Worm (Caenorhabditis elegans) whole organism, L4 larva: ENCODE results near the gene smc-4.

ENCODE experiments used
- T26A8.4 ChIP-seq: fragments of 200-800 bp; sonication (Bioruptor generic); IDR thresholded peaks from 2 replicates; pipeline ENCODE4 v1.3.6; 2022; ENCODE audit warnings: missing genetic modification characterization, missing compliant biosample characterization
- Y48G9A.11 ChIP-seq: fragments of 200-800 bp; sonication (Bioruptor generic); IDR thresholded peaks from 2 replicates; pipeline ENCODE4 v1.3.6; 2022; ENCODE audit warnings: missing genetic modification reagents, missing genetic modification characterization, missing compliant biosample characterization
- aha-1 ChIP-seq: fragments of 150-350 bp; peaks from one replicate; lab custom pipeline; 2014; ENCODE audit warnings: missing biosample characterization, missing genetic modification characterization
- ceh-82 ChIP-seq: sonication (generic microtip); optimal IDR thresholded peaks from 2 replicates; lab custom pipeline; 2017; ENCODE audit warnings: missing biosample characterization, missing genetic modification characterization
- ces-1 ChIP-seq: fragments of 150-350 bp; sonication (generic microtip); optimal IDR thresholded peaks from 4 replicates; lab custom pipeline; 2014; ENCODE audit warnings: missing biosample characterization, missing genetic modification reagents, missing genetic modification characterization
- cey-2 ChIP-seq: sonication (generic microtip); optimal IDR thresholded peaks from 3 replicates; lab custom pipeline; 2017; ENCODE audit warnings: missing genetic modification characterization, mild to moderate bottlenecking, missing compliant biosample characterization, antibody characterized with exemption, borderline replicate concordance; ENCODE audit not compliant: insufficient read depth
- ctbp-1 ChIP-seq: fragments of 200-800 bp; sonication (Bioruptor generic); IDR thresholded peaks from 2 replicates; pipeline ENCODE4 v1.3.6; 2022; ENCODE audit warnings: missing genetic modification reagents, missing genetic modification characterization, missing compliant biosample characterization
- daf-16 ChIP-seq, 3 experiments: sonication (generic microtip); optimal IDR thresholded peaks; 2 replicates each; lab custom pipeline; 2016 to 2017; ENCODE audit warnings: missing genetic modification characterization in 3 of 3, missing genetic modification reagents in 3 of 3, mild to moderate bottlenecking in 2 of 3, missing compliant biosample characterization in 2 of 3, missing biosample characterization in 1 of 3, moderate library complexity in 1 of 3
- daf-8 ChIP-seq: fragments of 200-800 bp; sonication (Bioruptor generic); IDR thresholded peaks from 2 replicates; pipeline ENCODE4 v1.3.6; 2022; ENCODE audit warnings: missing genetic modification characterization, missing compliant biosample characterization
- egl-27 ChIP-seq: sonication (generic microtip); optimal IDR thresholded peaks from 3 replicates; lab custom pipeline; 2017; ENCODE audit warnings: missing biosample characterization, missing genetic modification reagents, missing genetic modification characterization
- fkh-10 ChIP-seq: fragments of 150-350 bp; optimal IDR thresholded peaks from 2 replicates; lab custom pipeline; 2014; ENCODE audit warnings: missing biosample characterization, missing genetic modification reagents, missing genetic modification characterization
- gei-8 ChIP-seq: fragments of 200-800 bp; sonication (Bioruptor generic); optimal IDR thresholded peaks from 2 replicates; lab custom pipeline; 2018; ENCODE audit warnings: mild to moderate bottlenecking, missing genetic modification characterization, missing compliant biosample characterization
- hlh-11 ChIP-seq: fragments of 200-800 bp; sonication (Bioruptor generic); optimal IDR thresholded peaks from 2 replicates; lab custom pipeline; 2018; ENCODE audit warnings: mild to moderate bottlenecking, missing genetic modification characterization, missing compliant biosample characterization
- lir-3 ChIP-seq: sonication (generic microtip); optimal IDR thresholded peaks from 2 replicates; lab custom pipeline; 2016; ENCODE audit warnings: mild to moderate bottlenecking, missing genetic modification characterization, missing compliant biosample characterization
- lsy-2 ChIP-seq, 2 experiments: fragments of 150-350 bp in 1 of 2; sonication (generic microtip) in 1 of 2; optimal IDR thresholded peaks; 2 replicates each; lab custom pipeline; 2014 to 2017; ENCODE audit warnings: missing biosample characterization in 2 of 2, missing genetic modification characterization in 2 of 2
- mes-2 ChIP-seq: sonication (generic microtip); optimal IDR thresholded peaks from 2 replicates; lab custom pipeline; 2016; ENCODE audit warnings: missing genotype, mild to moderate bottlenecking, missing genetic modification characterization, missing compliant biosample characterization; ENCODE audit not compliant: poor library complexity, severe bottlenecking
- nhr-10 ChIP-seq: fragments of 150-350 bp; optimal IDR thresholded peaks from 2 replicates; lab custom pipeline; 2014; ENCODE audit warnings: missing biosample characterization, missing genetic modification characterization
- nhr-102 ChIP-seq: sonication (generic microtip); optimal IDR thresholded peaks from 2 replicates; lab custom pipeline; 2016; ENCODE audit warnings: mild to moderate bottlenecking, missing genetic modification characterization, moderate library complexity, missing compliant biosample characterization
- nhr-48 ChIP-seq: sonication (generic microtip); optimal IDR thresholded peaks from 2 replicates; lab custom pipeline; 2016; ENCODE audit warnings: mild to moderate bottlenecking, missing genetic modification characterization, missing compliant biosample characterization
- php-3 ChIP-seq: fragments of 200-800 bp; sonication (Bioruptor generic); IDR thresholded peaks from 2 replicates; pipeline ENCODE4 v1.3.6; 2022; ENCODE audit warnings: missing genetic modification reagents, missing genetic modification characterization, missing compliant biosample characterization
- snpc-1.2 ChIP-seq: fragments of 200-800 bp; sonication (Bioruptor generic); IDR thresholded peaks from 2 replicates; pipeline ENCODE4 v1.3.6; 2022; ENCODE audit warnings: missing genetic modification reagents, missing genetic modification characterization, missing compliant biosample characterization
- spr-1 ChIP-seq: sonication (generic microtip); optimal IDR thresholded peaks from 2 replicates; lab custom pipeline; 2016; ENCODE audit warnings: mild to moderate bottlenecking, missing genetic modification characterization, missing compliant biosample characterization
- tag-97 ChIP-seq: fragments of 200-800 bp; sonication (Bioruptor generic); IDR thresholded peaks from 2 replicates; pipeline ENCODE4 v1.3.6; 2022; ENCODE audit warnings: missing genetic modification characterization, missing compliant biosample characterization
- unc-62 ChIP-seq, 3 experiments: fragments of 150-350 bp in 1 of 3; sonication (generic microtip); optimal IDR thresholded peaks in 2 of 3; peaks in 1 of 3; 1 replicate in 1 of 3; 2 replicates in 2 of 3; lab custom pipeline; 2014 to 2017; ENCODE audit warnings: missing biosample characterization in 3 of 3, missing genetic modification characterization in 3 of 3, missing genetic modification reagents in 3 of 3, missing genotype in 1 of 3
- zfp-3 ChIP-seq: fragments of 200-800 bp; sonication (Bioruptor generic); conservative IDR thresholded peaks from 2 replicates; pipeline ENCODE4 v1.3.6; 2022; ENCODE audit warnings: missing genetic modification reagents, missing genetic modification characterization, missing compliant biosample characterization
- zip-11 ChIP-seq: fragments of 200-800 bp; sonication (Bioruptor generic); IDR thresholded peaks from 2 replicates; pipeline ENCODE4 v1.3.6; 2022; ENCODE audit warnings: missing genetic modification characterization, missing compliant biosample characterization
- zip-2 ChIP-seq: fragments of 150-350 bp; optimal IDR thresholded peaks from 2 replicates; lab custom pipeline; 2014; ENCODE audit warnings: missing biosample characterization, missing genetic modification characterization

The smc-4 gene

DNA sequence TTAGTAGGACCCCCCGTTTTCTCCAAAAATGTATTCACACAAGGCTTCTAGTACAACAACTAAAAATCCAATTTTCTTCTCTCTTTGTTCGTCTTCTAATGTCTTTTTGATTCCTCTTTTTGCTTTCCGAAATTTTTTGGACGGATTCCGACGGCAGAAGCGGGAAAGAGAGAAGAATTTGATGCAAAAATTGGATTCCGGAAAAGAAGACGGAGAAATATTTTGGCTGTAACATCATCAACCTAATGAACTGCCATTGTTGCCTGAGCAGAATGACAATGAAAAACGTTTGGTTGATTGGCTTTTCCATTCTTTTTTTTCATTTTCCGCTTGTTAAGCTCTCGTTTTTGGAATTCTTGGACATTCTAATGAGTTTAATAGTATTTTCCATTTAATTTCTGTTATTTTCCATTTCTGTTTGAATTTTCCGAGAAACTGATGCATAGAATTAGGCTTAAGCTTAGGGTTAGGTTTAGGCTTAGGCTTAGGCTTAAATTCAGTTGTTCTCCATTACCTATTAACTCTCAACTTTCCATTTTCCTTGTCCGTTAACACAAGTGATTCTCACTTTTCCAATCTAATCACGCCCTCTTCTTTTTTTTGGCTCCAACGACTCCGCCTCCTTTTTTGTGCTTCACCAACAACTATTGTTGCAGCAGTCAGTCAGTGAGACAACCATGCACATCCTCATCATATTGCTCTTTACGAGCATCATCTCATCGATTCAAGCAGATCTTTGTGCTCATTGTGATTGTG is 35.3 kb downstream of the smc-4 start, which contains the start of gene lron-5:
Gene lron-5, plus strand, starts transcription at position 655 of the 756 bp plus-strand sequence.
- TF ChIP-seq unc-62 (GFP tag; optimal IDR thresholded peaks at IDR 0.05 in 1 of 2; lab: Kevin White, UChicago) (peak in 1 of 2 experiments; percentile 91), unc-62 (tag; optimal IDR thresholded peaks at IDR 0.05; lab: Kevin White, UChicago) (no peak), T26A8.4 (no peak), fkh-10 (GFP tag; lab: Kevin White, UChicago) (peak; percentile 78), aha-1 (tag; lab: Kevin White, UChicago) (peak; percentile 46), ces-1 (GFP tag; lab: Kevin White, UChicago) (peak; percentile 28), lsy-2 (tag; optimal IDR thresholded peaks at IDR 0.05; lab: Kevin White, UChicago) (no peak), nhr-102 (tag; lab: Kevin White, UChicago) (no peak)

DNA sequence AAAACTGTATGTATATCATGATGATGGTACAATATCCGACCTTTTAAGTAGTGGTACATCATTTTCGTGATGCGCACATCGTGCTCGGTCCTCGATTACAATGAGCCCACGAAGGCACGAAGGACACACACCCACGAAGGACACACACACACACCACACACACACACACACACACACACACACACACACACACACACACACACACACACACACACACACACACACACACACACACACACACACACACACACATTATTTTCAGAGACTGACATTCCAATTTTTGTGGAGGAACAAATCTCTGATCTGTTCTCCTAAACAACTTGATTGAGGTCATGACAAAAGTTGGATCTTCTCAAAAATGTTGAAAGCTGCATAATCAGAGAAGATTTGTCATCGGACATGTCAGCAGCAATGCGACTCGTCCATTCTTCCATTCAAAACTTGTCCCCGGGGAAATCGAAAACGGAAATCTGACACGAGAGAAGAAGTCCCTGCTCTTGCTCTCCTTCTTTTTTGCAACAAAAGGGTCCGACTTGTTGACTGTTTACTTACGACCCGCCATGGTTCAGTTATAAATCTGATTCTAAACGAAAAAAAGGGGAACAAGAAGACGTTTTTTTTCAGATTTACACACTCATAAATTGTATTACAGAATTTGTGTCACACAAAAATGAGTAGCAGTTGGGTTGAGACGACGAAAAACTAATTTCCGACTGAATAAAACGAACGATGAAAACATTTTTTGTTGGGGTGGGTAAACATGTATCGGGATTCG is 39.0 kb downstream of the smc-4 start:
- no peak for TF ChIP-seq php-3 (GFP tag; lab: Robert Waterston, UW)
- TF ChIP-seq hlh-11 (tag; lab: Kevin White, UChicago) = no peak
- TF ChIP-seq cey-2 = no peak
- TF ChIP-seq mes-2 (tag; lab: Kevin White, UChicago) = no peak
- peak in 1 of 2 experiments; percentile 89 for TF ChIP-seq unc-62 (GFP tag; optimal IDR thresholded peaks at IDR 0.05 in 1 of 2; lab: Kevin White, UChicago)
- TF ChIP-seq unc-62 (tag; optimal IDR thresholded peaks at IDR 0.05; lab: Kevin White, UChicago) = no peak
- TF ChIP-seq zfp-3 (GFP tag; lab: Robert Waterston, UW) = no peak
- TF ChIP-seq Y48G9A.11 (GFP tag; lab: Robert Waterston, UW) = no peak
- peak; percentile 91 for TF ChIP-seq fkh-10 (GFP tag; lab: Kevin White, UChicago)

DNA sequence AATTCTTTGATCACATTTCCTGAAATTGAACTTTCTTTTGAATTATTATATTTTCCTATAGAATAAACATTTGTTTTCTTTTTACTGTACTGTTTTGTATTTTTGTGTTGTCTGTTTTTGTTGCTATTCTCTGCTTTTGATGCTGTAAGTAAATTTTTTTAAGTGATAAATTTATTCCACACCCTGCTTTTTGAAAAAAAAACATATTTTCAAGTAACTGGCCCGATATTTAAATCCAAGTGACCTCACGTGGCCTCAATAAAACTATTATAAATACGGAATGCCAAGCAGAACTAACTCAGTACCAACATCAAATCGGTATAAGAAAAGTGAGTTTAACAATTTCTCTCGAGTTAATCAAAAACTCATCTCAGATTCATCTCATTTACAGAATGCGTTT is 40.9 kb downstream of the smc-4 start, which contains the start of gene clec-151:
Gene clec-151, plus strand, starts transcription at position 301 of the 400 bp plus-strand sequence.
- TF ChIP-seq tag-97 (GFP tag; lab: Robert Waterston, UW) = no peak
- no peak for TF ChIP-seq nhr-48 (tag; lab: Kevin White, UChicago)
- TF ChIP-seq ceh-82 (tag; lab: Kevin White, UChicago) = no peak
- TF ChIP-seq daf-16 (GFP tag; optimal IDR thresholded peaks at IDR 0.05; lab: Kevin White, UChicago) = no peak
- no peak for TF ChIP-seq daf-16 (tag; optimal IDR thresholded peaks at IDR 0.05; lab: Kevin White, UChicago)
- no peak for TF ChIP-seq spr-1 (tag; lab: Kevin White, UChicago)
- no peak for TF ChIP-seq nhr-102 (tag; lab: Kevin White, UChicago)
- TF ChIP-seq Y48G9A.11 (GFP tag; lab: Robert Waterston, UW) = no peak
- no peak for TF ChIP-seq daf-8 (GFP tag; lab: Robert Waterston, UW)
- TF ChIP-seq zip-2 (tag; lab: Kevin White, UChicago) = no peak
- TF ChIP-seq hlh-11 (tag; lab: Kevin White, UChicago) = no peak
- no peak for TF ChIP-seq nhr-10 (tag; lab: Kevin White, UChicago)

DNA sequence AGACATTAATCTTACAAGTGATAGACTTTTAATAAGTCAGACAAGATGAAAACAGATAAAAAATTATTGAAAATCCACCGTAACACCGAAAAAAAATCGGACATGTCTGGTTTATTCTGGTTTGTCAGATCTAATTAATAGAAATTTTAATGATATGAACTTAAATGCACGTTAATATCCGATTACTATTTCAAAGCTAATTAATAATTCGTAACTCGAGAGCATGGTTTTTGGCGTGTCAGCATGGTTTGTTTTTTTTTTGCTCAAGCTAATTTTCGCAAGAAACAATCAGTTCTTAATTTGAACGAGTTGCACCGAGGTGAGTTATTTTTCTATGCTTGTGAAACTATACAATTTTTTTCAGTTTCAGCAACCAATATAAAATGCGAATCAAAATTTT is 47.6 kb downstream of the smc-4 start, which contains the start of gene clec-153:
Gene clec-153, plus strand, starts transcription at position 301 of the 400 bp plus-strand sequence.
- TF ChIP-seq ctbp-1 (GFP tag; lab: Robert Waterston, UW) (no peak), lir-3 (tag; lab: Kevin White, UChicago) (no peak), snpc-1.2 (GFP tag; lab: Robert Waterston, UW) (no peak), zip-11 (GFP tag; lab: Robert Waterston, UW) (no peak), gei-8 (GFP tag; lab: Kevin White, UChicago) (no peak), egl-27 (tag; lab: Kevin White, UChicago) (no peak)
